Worm (Caenorhabditis elegans) whole organism, L1 larva: ENCODE results near the gene str-262.
A peak's percentile ranks its signal among the peaks of the same experiment; 100 is the strongest.

ENCODE experiments used
- C34B4.2 ChIP-seq: sonication (generic microtip); optimal IDR thresholded peaks from 2 replicates; lab custom pipeline; 2017; ENCODE audit warnings: mild to moderate bottlenecking, missing genetic modification characterization, missing compliant biosample characterization
- F16B12.6 ChIP-seq: fragments of 150-350 bp; optimal IDR thresholded peaks from 2 replicates; lab custom pipeline; 2014; ENCODE audit warnings: missing biosample characterization, missing genetic modification characterization
- Y116A8C.19 ChIP-seq: sonication (generic microtip); optimal IDR thresholded peaks from 2 replicates; lab custom pipeline; 2016; ENCODE audit warnings: missing compliant biosample characterization, missing genetic modification characterization, borderline replicate concordance
- ama-1 ChIP-seq: fragments of 150-350 bp; optimal IDR thresholded peaks from 2 replicates; lab custom pipeline; 2014
- ceh-82 ChIP-seq, 3 experiments: fragments of 150-350 bp in 1 of 3; sonication (generic microtip) in 2 of 3; optimal IDR thresholded peaks; 2 replicates each; lab custom pipeline; 2014 to 2017; ENCODE audit warnings: missing biosample characterization in 3 of 3, missing genetic modification characterization in 3 of 3
- ceh-88 ChIP-seq: fragments of 200-800 bp; sonication (Bioruptor generic); IDR thresholded peaks from 2 replicates; pipeline ENCODE4 v1.3.6; 2022; ENCODE audit warnings: missing genetic modification characterization, missing compliant biosample characterization
- ces-1 ChIP-seq: fragments of 150-350 bp; optimal IDR thresholded peaks from 2 replicates; lab custom pipeline; 2014; ENCODE audit warnings: missing biosample characterization, missing genetic modification reagents, missing genetic modification characterization
- dpl-1 ChIP-seq, 3 experiments: fragments of 150-350 bp in 2 of 3; sonication (generic microtip) in 1 of 3; optimal IDR thresholded peaks; 2 replicates each; lab custom pipeline; 2014 to 2017; ENCODE audit warnings: missing biosample characterization in 3 of 3, missing genetic modification characterization in 3 of 3, missing genetic modification reagents in 3 of 3
- efl-1 ChIP-seq, 4 experiments: fragments of 150-350 bp; optimal IDR thresholded peaks in 3 of 4; peaks in 1 of 4; 1 replicate in 1 of 4; 2 replicates in 3 of 4; lab custom pipeline; 2014; ENCODE audit warnings: missing biosample characterization in 2 of 4, missing genetic modification characterization in 2 of 4, missing genetic modification reagents in 2 of 4
- egl-27 ChIP-seq, 2 experiments: fragments of 150-350 bp in 1 of 2; sonication (generic microtip); optimal IDR thresholded peaks; 3 replicates each; lab custom pipeline; 2017 to 2018; ENCODE audit warnings: missing biosample characterization in 2 of 2, missing genetic modification characterization in 2 of 2, missing genetic modification reagents in 2 of 2
- elt-2 ChIP-seq: sonication (generic microtip); optimal IDR thresholded peaks from 2 replicates; lab custom pipeline; 2016; ENCODE audit warnings: missing genetic modification characterization, mild to moderate bottlenecking, inconsistent platforms, missing compliant biosample characterization, missing genetic modification reagents
- ets-5 ChIP-seq: fragments of 200-800 bp; sonication (Bioruptor generic); IDR thresholded peaks from 2 replicates; pipeline ENCODE4 v1.3.6; 2022; ENCODE audit warnings: missing genetic modification characterization, missing compliant biosample characterization
- hlh-17 ChIP-seq: fragments of 200-800 bp; sonication (Bioruptor generic); optimal IDR thresholded peaks from 2 replicates; lab custom pipeline; 2018; ENCODE audit warnings: missing genetic modification characterization, mild to moderate bottlenecking, missing compliant biosample characterization, moderate library complexity, borderline replicate concordance
- hpl-2 ChIP-seq: fragments of 150-350 bp; optimal IDR thresholded peaks from 2 replicates; lab custom pipeline; 2014; ENCODE audit warnings: missing biosample characterization, missing genetic modification reagents, missing genetic modification characterization
- isw-1 ChIP-seq: fragments of 200-800 bp; sonication (Bioruptor generic); IDR thresholded peaks from 2 replicates; pipeline ENCODE4 v1.3.6; 2022; ENCODE audit warnings: missing genetic modification characterization, missing compliant biosample characterization
- jun-1 ChIP-seq: fragments of 150-350 bp; optimal IDR thresholded peaks from 2 replicates; lab custom pipeline; 2014; ENCODE audit warnings: missing biosample characterization, missing genetic modification reagents, missing genetic modification characterization
- lin-14 ChIP-seq: fragments of 200-800 bp; sonication (Bioruptor generic); optimal IDR thresholded peaks from 2 replicates; lab custom pipeline; 2018; ENCODE audit warnings: mild to moderate bottlenecking, missing genetic modification characterization, moderate library complexity, missing compliant biosample characterization
- lin-39 ChIP-seq: fragments of 150-350 bp; optimal IDR thresholded peaks from 2 replicates; lab custom pipeline; 2014; ENCODE audit warnings: missing biosample characterization, missing genetic modification reagents, missing genetic modification characterization
- lir-3 ChIP-seq: sonication (generic microtip); optimal IDR thresholded peaks from 2 replicates; lab custom pipeline; 2016; ENCODE audit warnings: mild to moderate bottlenecking, missing genetic modification characterization, moderate library complexity, missing compliant biosample characterization; ENCODE audit not compliant: poor library complexity
- mab-9 ChIP-seq: fragments of 200-800 bp; sonication (Bioruptor generic); IDR thresholded peaks from 2 replicates; pipeline ENCODE4 v1.3.6; 2022; ENCODE audit warnings: missing genetic modification reagents, missing genetic modification characterization, missing compliant biosample characterization
- nhr-11 ChIP-seq: fragments of 150-350 bp; optimal IDR thresholded peaks from 2 replicates; lab custom pipeline; 2014; ENCODE audit warnings: missing biosample characterization, missing genetic modification characterization
- nhr-237 ChIP-seq: fragments of 150-350 bp; optimal IDR thresholded peaks from 2 replicates; lab custom pipeline; 2014; ENCODE audit warnings: missing biosample characterization, missing genetic modification characterization
- nhr-28 ChIP-seq: fragments of 150-350 bp; optimal IDR thresholded peaks from 2 replicates; lab custom pipeline; 2014; ENCODE audit warnings: missing biosample characterization, missing genetic modification characterization
- nhr-85 ChIP-seq: sonication (generic microtip); peaks from one replicate; lab custom pipeline; 2016; ENCODE audit warnings: missing genetic modification characterization, inconsistent platforms, missing compliant biosample characterization
- pax-3 ChIP-seq: fragments of 200-800 bp; sonication (Bioruptor generic); optimal IDR thresholded peaks from 2 replicates; lab custom pipeline; 2018; ENCODE audit warnings: mild to moderate bottlenecking, missing genetic modification characterization, moderate library complexity, missing compliant biosample characterization
- snu-23 ChIP-seq: sonication (generic microtip); optimal IDR thresholded peaks from 2 replicates; lab custom pipeline; 2016; ENCODE audit warnings: missing genetic modification characterization, missing compliant biosample characterization
- sup-37 ChIP-seq: fragments of 200-800 bp; sonication (Bioruptor generic); optimal IDR thresholded peaks from 2 replicates; lab custom pipeline; 2018; ENCODE audit warnings: mild to moderate bottlenecking, missing genetic modification characterization, missing compliant biosample characterization
- swsn-7 ChIP-seq: sonication (generic microtip); optimal IDR thresholded peaks from 2 replicates; lab custom pipeline; 2016; ENCODE audit warnings: missing genetic modification characterization, missing compliant biosample characterization
- tbx-2 ChIP-seq: sonication (generic microtip); optimal IDR thresholded peaks from 2 replicates; lab custom pipeline; 2016; ENCODE audit warnings: missing genetic modification characterization, missing compliant biosample characterization
- tlp-1 ChIP-seq: fragments of 150-350 bp; optimal IDR thresholded peaks from 2 replicates; lab custom pipeline; 2014; ENCODE audit warnings: missing biosample characterization, missing genetic modification characterization
- unc-30 ChIP-seq: sonication (generic microtip); optimal IDR thresholded peaks from 2 replicates; lab custom pipeline; 2017; ENCODE audit warnings: missing biosample characterization, missing genetic modification characterization
- unc-62 ChIP-seq: fragments of 150-350 bp; optimal IDR thresholded peaks from 2 replicates; lab custom pipeline; 2014; ENCODE audit warnings: missing biosample characterization, missing genetic modification reagents, missing genetic modification characterization
- vab-15 ChIP-seq: sonication (generic microtip); optimal IDR thresholded peaks from 2 replicates; lab custom pipeline; 2017; ENCODE audit warnings: missing genotype, mild to moderate bottlenecking, missing genetic modification characterization, missing compliant biosample characterization
- xbp-1 ChIP-seq: sonication (generic microtip); optimal IDR thresholded peaks from 2 replicates; lab custom pipeline; 2016; ENCODE audit warnings: missing genetic modification characterization, missing compliant biosample characterization
- zag-1 ChIP-seq: fragments of 150-350 bp; optimal IDR thresholded peaks from 2 replicates; lab custom pipeline; 2014; ENCODE audit warnings: missing biosample characterization, missing genetic modification characterization
- zip-4 ChIP-seq: fragments of 200-800 bp; sonication (Bioruptor generic); optimal IDR thresholded peaks from 2 replicates; lab custom pipeline; 2018; ENCODE audit warnings: mild to moderate bottlenecking, missing genetic modification characterization, moderate library complexity, missing compliant biosample characterization
- ztf-11 ChIP-seq, 2 experiments: sonication (generic microtip); optimal IDR thresholded peaks; 2 replicates each; lab custom pipeline; 2016 to 2017; ENCODE audit warnings: missing genetic modification characterization in 2 of 2, missing biosample characterization in 1 of 2, missing compliant biosample characterization in 1 of 2

str-262 gene

ce11 chrV:761882-762281 lies 9.3 kb upstream of the str-262 start, which contains the start of gene C05E4.12:
TSS of gene C05E4.12 (minus strand) at chrV:761982.
- no peak for TF ChIP-seq sup-37 (GFP tag; lab: Kevin White, UChicago)

DNA sequence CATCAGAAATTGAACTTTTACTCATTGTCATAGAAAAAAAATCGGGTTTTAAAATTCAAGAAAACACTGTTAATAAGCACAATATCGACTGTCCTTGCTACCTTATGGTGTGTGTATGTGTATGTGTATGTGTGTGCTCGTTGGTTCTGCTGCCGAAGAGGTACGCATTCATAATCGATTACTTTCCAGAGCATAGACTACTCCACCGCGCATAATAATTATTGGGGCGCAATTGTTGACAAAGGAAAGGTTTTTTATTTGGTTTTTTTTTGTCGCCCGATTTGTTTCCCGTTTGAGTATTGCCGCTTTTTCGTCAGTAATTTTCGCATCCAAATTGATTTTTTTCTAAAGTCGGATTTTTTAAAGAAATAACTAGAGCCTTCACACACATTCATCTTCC lies 8.7 kb upstream of the str-262 start, which contains the start of gene C05E4.15:
Gene C05E4.15, minus strand, starts transcription at position 101 of the 400 bp plus-strand sequence.
- no peak for TF ChIP-seq pax-3
- TF ChIP-seq zag-1 (tag; lab: Kevin White, UChicago) = no peak
- no peak for TF ChIP-seq Y116A8C.19 (tag; lab: Kevin White, UChicago)
- no peak for TF ChIP-seq ztf-11 (tag; optimal IDR thresholded peaks at IDR 0.05; lab: Kevin White, UChicago)
- no peak for TF ChIP-seq ama-1 (lab: Kevin White, UChicago)
- no peak for TF ChIP-seq C34B4.2
- TF ChIP-seq zip-4 (GFP tag; lab: Kevin White, UChicago) = no peak
- no peak for TF ChIP-seq nhr-237 (tag; lab: Kevin White, UChicago)
- no peak for TF ChIP-seq swsn-7
- TF ChIP-seq unc-62 = no peak
- no peak for TF ChIP-seq nhr-28 (tag; lab: Kevin White, UChicago)

DNA sequence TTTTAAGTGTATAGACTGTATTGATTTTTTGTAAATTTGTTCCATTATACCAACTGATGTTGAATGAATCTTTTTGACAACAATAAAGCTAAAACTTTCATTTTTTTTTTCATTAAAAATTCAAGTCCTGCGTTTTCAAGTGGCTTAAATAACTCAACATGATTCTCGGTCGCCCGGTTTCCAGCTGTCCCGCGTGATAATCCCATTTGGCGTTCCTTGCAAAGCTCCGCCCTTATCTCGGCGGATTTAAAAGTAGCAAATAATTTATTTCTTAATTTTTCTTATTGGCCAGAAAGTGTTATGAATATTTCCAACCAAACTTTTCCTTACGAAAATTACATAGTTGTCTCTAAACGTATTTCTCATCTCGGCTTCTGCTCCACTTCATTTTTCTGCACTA lies 3.6 kb upstream of the str-262 start, which contains the start of gene str-20:
Gene str-20, plus strand, starts transcription at position 301 of the 400 bp plus-strand sequence.
- no peak for TF ChIP-seq F16B12.6 (tag; lab: Kevin White, UChicago)
- no peak for TF ChIP-seq ceh-88 (GFP tag; lab: Robert Waterston, UW)
- no peak for TF ChIP-seq xbp-1 (tag; lab: Kevin White, UChicago)
- TF ChIP-seq dpl-1 (GFP tag; optimal IDR thresholded peaks at IDR 0.05; lab: Kevin White, UChicago) = no peak
- no peak for TF ChIP-seq tbx-2 (tag; lab: Kevin White, UChicago)
- no peak for TF ChIP-seq nhr-85 (tag; lab: Kevin White, UChicago)
- no peak for TF ChIP-seq jun-1 (tag; lab: Kevin White, UChicago)
- no peak for TF ChIP-seq nhr-11 (tag; lab: Kevin White, UChicago)
- TF ChIP-seq lin-14 (GFP tag; lab: Kevin White, UChicago) = no peak
- TF ChIP-seq hlh-17 (GFP tag; lab: Kevin White, UChicago) = no peak
- no peak for TF ChIP-seq elt-2 (tag; lab: Kevin White, UChicago)
- TF ChIP-seq hpl-2 (GFP tag; lab: Kevin White, UChicago) = no peak

ce11 chrV:748044-748443 lies 4.5 kb downstream of the str-262 start, which contains the start of gene sri-4:
TSS of gene sri-4 (plus strand) at chrV:748344.
- TF ChIP-seq ces-1 (GFP tag; lab: Kevin White, UChicago) (no peak), tlp-1 (tag; lab: Kevin White, UChicago) (no peak), dpl-1 (GFP tag; optimal IDR thresholded peaks at IDR 0.05; lab: Kevin White, UChicago) (no peak), lin-39 (tag; lab: Kevin White, UChicago) (no peak), mab-9 (no peak)
- TF ChIP-seq, all 84 proteins: peak for 0

ce11 chrV:743348-743747 lies 9.2 kb downstream of the str-262 start, which contains the start of gene str-134:
TSS of gene str-134 (plus strand) at chrV:743648.
- no peak for TF ChIP-seq snu-23
- no peak for TF ChIP-seq ceh-82 (tag; optimal IDR thresholded peaks at IDR 0.05; lab: Kevin White, UChicago)
- no peak for TF ChIP-seq vab-15
- TF ChIP-seq unc-62 = no peak
- no peak for TF ChIP-seq nhr-85 (tag; lab: Kevin White, UChicago)
- no peak for TF ChIP-seq egl-27 (tag; optimal IDR thresholded peaks at IDR 0.05; lab: Kevin White, UChicago)
- no peak for TF ChIP-seq dpl-1 (GFP tag; optimal IDR thresholded peaks at IDR 0.05; lab: Kevin White, UChicago)

ce11 chrV:741820-742219 lies 10.8 kb downstream of the str-262 start, which contains the start of gene C05E4.7:
TSS of gene C05E4.7 (plus strand) at chrV:742120.
- no peak for TF ChIP-seq ets-5
- TF ChIP-seq isw-1 (GFP tag; lab: Robert Waterston, UW) = no peak
- TF ChIP-seq efl-1 (optimal IDR thresholded peaks at IDR 0.05; lab: Kevin White, UChicago) = no peak
- peak in 1 of 2 experiments; percentile 32 for TF ChIP-seq efl-1 (GFP tag; optimal IDR thresholded peaks at IDR 0.05 in 1 of 2; lab: Kevin White, UChicago)
- TF ChIP-seq lir-3 (tag; lab: Kevin White, UChicago) = no peak
- no peak for TF ChIP-seq hlh-17 (GFP tag; lab: Kevin White, UChicago)
- no peak for TF ChIP-seq unc-30 (tag; lab: Kevin White, UChicago)
